Fruit fly (Drosophila melanogaster): ENCODE data around the gene Sgs3.

DNA sequence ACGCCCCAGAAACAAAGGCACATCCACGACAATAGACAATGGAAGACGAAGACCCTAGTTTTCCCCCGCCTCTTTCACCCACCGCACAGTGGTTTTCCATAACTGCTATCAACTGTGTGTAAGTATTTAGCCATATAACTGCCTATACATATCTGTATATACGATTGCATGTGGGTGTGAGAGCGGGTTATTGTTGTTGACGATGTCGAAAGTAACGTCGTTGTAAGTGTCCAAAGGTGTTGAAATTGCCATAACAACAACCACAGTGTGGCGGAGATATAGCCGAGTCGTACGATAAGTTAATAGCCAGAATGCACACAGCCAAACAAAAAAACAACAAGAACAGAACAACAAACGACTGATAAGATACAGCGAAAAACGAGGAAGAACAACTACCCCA, 19.3 kb downstream of the Sgs3 start:
- no peak for TF ChIP-seq CG8478 (optimal IDR thresholded peaks at IDR 0.05)
- no peak for TF ChIP-seq psq (optimal IDR thresholded peaks at IDR 0.05)
